Worm (Caenorhabditis elegans) whole organism, L3 larva: Measurements from ENCODE around the gene emc-2.

Experiments used
- ZK546.5 ChIP-seq: sonication (generic microtip); optimal IDR thresholded peaks from 2 replicates; lab custom pipeline; 2017; ENCODE audit warnings: missing biosample characterization, missing genetic modification characterization
- ceh-28 ChIP-seq: fragments of 150-350 bp; optimal IDR thresholded peaks from 2 replicates; lab custom pipeline; 2014; ENCODE audit warnings: missing biosample characterization, missing genetic modification reagents, missing genetic modification characterization
- ceh-82 ChIP-seq: fragments of 150-350 bp; optimal IDR thresholded peaks from 2 replicates; lab custom pipeline; 2014; ENCODE audit warnings: missing biosample characterization, missing genetic modification characterization
- elt-1 ChIP-seq: fragments of 150-350 bp; optimal IDR thresholded peaks from 2 replicates; lab custom pipeline; 2014; ENCODE audit warnings: missing biosample characterization, missing genetic modification characterization
- elt-2 ChIP-seq: sonication (generic microtip); optimal IDR thresholded peaks from 2 replicates; lab custom pipeline; 2016; ENCODE audit warnings: missing genetic modification reagents, mild to moderate bottlenecking, missing genetic modification characterization, missing compliant biosample characterization
- fkh-10 ChIP-seq: sonication (generic microtip); optimal IDR thresholded peaks from 2 replicates; lab custom pipeline; 2017; ENCODE audit warnings: missing biosample characterization, missing genetic modification reagents, missing genetic modification characterization
- fos-1 ChIP-seq: fragments of 150-350 bp; optimal IDR thresholded peaks from 2 replicates; lab custom pipeline; 2014; ENCODE audit warnings: missing biosample characterization, missing genetic modification characterization
- lin-39 ChIP-seq: fragments of 150-350 bp; optimal IDR thresholded peaks from 2 replicates; lab custom pipeline; 2018; ENCODE audit warnings: missing biosample characterization, missing genetic modification reagents, missing genetic modification characterization
- mdl-1 ChIP-seq: fragments of 150-350 bp; optimal IDR thresholded peaks from 2 replicates; lab custom pipeline; 2014; ENCODE audit warnings: missing biosample characterization, missing genetic modification characterization
- snpc-4 ChIP-seq: fragments of 150-350 bp; optimal IDR thresholded peaks from 2 replicates; lab custom pipeline; 2014; ENCODE audit warnings: missing biosample characterization, missing genetic modification characterization
- ztf-11 ChIP-seq: fragments of 150-350 bp; optimal IDR thresholded peaks from 2 replicates; lab custom pipeline; 2014; ENCODE audit warnings: missing biosample characterization, missing genetic modification characterization

DNA sequence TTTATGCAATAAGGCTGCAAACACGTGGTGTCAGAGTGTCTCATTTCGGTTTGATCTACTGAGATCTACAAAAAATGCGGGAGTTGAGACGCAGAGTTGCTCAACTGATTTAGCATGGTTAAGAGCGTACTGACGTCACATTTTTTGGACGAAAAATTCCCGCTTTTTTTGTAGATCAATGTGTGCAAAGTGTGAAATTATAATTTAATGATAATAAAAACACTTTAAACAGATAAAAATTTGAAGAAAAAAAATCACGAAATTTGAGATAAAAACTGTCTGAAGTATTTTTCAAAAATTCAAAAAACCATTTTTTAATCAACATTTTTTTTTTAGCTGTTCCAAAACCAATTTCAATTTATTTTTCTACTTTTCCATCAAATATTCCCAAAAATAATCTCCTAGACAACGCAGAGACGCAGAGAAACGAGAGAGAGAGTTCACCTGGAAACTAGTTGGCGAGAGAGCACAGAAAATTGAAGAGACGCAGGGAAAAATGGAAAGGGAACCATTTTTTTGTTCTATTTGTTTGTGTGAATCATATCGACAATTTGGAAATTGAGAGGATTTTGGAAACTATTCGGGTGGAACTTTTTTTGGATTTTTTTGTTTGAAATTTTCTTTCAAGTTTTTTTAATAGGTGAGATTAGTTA, 8.8 kb downstream of the emc-2 start:
- TF ChIP-seq mdl-1 (no peak), elt-2 (tag; lab: Kevin White, UChicago) (no peak), elt-1 (tag; lab: Kevin White, UChicago) (no peak), ceh-82 (tag; lab: Kevin White, UChicago) (no peak), snpc-4 (no peak), ZK546.5 (tag; lab: Kevin White, UChicago) (no peak), lin-39 (no peak), fos-1 (no peak), ztf-11 (tag; lab: Kevin White, UChicago) (no peak), ceh-28 (tag; lab: Kevin White, UChicago) (no peak), fkh-10 (GFP tag; lab: Kevin White, UChicago) (no peak)
